Fruit fly (Drosophila melanogaster): ENCODE data around the gene cm.

DNA sequence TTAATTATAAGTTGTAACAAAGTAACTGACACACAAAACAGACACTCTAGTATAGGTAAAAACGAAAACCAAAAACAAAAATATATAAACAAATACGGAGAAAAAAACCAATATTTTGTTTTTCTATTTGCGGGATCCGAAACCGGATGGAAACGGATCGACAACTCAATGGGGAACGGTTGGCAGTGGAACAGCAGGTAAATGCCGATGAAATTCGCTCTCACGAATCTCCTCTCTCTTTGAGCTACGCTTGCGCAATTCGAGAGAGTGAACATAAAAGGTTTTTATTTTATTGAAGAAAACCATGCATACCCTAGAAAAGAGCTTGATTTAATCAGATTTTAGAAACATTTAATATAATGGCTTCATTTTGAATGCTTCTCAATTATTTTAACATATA is 23.9 kb downstream of the cm start:
- TF ChIP-seq caup (GFP tag; optimal IDR thresholded peaks at IDR 0.05; ENCODE audit: severe bottlenecking) (no peak), ato (GFP tag; IDR thresholded peaks at IDR 0.05; ENCODE audit: partially characterized antibody) (no peak), Fer2 (tag; optimal IDR thresholded peaks at IDR 0.05) (no peak), chif (GFP tag; optimal IDR thresholded peaks at IDR 0.05) (no peak), lilli (GFP tag; optimal IDR thresholded peaks at IDR 0.05) (no peak), CG17829 (tag; optimal IDR thresholded peaks at IDR 0.05) (no peak), ham (GFP tag; IDR thresholded peaks at IDR 0.05) (no peak), HHEX (GFP tag; optimal IDR thresholded peaks at IDR 0.05) (no peak), Neu2 (GFP tag; optimal IDR thresholded peaks at IDR 0.05; ENCODE audit: borderline replicate concordance) (no peak), CG11560 (tag; IDR thresholded peaks at IDR 0.05) (no peak)
